Worm (Caenorhabditis elegans): ENCODE measurements around the gene ZK742.3.
A peak's percentile ranks its signal among the peaks of the same experiment; 100 is the strongest.

The ZK742.3 gene

ce11 chrV:7839485-7839884 is 29.8 kb upstream of the ZK742.3 start, which contains the start of gene C37C3.12:
Gene C37C3.12, minus strand, starts transcription at chrV:7839585.
- TF ChIP-seq ceh-9 (tag; optimal IDR thresholded peaks at IDR 0.05) (no peak), unc-62 (GFP tag; optimal IDR thresholded peaks at IDR 0.05) (no peak), ceh-16 (tag; optimal IDR thresholded peaks at IDR 0.05) (no peak), pha-4 (tag; optimal IDR thresholded peaks at IDR 0.05) (peak; percentile 78), egl-5 (tag; optimal IDR thresholded peaks at IDR 0.05) (no peak), nhr-237 (tag; optimal IDR thresholded peaks at IDR 0.05) (no peak), elt-2 (tag; optimal IDR thresholded peaks at IDR 0.05) (no peak), aly-2 (tag; optimal IDR thresholded peaks at IDR 0.05) (no peak)

- TF ChIP-seq pha-4 (tag; optimal IDR thresholded peaks at IDR 0.05): peak; percentile 50
- TF ChIP-seq skn-1 (tag; optimal IDR thresholded peaks at IDR 0.05): no peak
Measured at ce11 chrV:7837809-7838208, 28.1 kb upstream of the ZK742.3 start, which contains the start of gene ttr-33. Gene ttr-33, minus strand, starts transcription at chrV:7837909.

DNA sequence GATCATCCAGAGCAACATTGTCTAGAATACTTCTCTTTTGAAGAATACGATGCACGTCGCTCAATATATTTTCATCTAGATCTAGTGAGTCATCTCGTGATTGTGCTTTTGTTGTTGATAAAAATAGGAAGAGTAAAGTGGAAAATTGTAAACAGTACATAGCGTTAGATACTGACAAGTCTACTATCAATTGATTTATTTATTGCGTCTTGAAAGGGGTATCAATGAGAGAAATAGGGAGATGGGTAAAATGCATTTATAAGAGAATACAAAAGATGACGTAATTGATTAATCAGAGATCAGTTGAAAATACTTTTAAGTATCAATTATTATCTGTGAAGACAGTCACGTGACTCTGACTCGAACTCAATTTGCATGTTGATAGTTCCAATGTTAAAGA is 27.2 kb upstream of the ZK742.3 start, which contains the start of gene txt-5:
TSS of gene txt-5 (minus strand) at position 224 of the 400 bp plus-strand sequence.
- TF ChIP-seq ama-1 (optimal IDR thresholded peaks at IDR 0.05): no peak
- peak; percentile 71 for TF ChIP-seq nhr-23 (tag; optimal IDR thresholded peaks at IDR 0.05)
- no peak for TF ChIP-seq ztf-4 (tag; optimal IDR thresholded peaks at IDR 0.05)
- TF ChIP-seq elt-3 (tag; optimal IDR thresholded peaks at IDR 0.05): peak in 2 of 3 experiments; percentile 29 to 50
- TF ChIP-seq snpc-4 (tag; optimal IDR thresholded peaks at IDR 0.05): no peak

DNA sequence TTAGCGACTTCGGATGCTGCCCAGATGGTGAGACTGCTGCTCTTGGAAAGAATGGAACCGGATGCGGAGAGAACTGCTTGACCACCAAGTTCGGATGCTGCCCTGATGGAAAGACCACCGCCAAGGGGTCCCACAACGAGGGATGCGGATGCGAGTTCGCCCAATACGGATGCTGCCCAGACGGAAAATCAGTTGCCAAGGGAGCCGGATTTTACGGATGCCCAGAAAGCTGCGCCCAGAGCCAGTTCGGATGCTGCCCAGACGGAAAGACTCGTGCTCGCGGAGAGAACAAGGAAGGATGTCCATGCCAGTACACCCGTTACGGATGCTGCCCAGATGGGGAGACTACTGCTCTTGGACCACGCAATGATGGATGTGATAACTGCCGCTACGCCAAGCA is 21.2 kb upstream of the ZK742.3 start:
- TF ChIP-seq aly-2 (tag; optimal IDR thresholded peaks at IDR 0.05): no peak
- TF ChIP-seq lin-39 (tag; optimal IDR thresholded peaks at IDR 0.05): no peak
- TF ChIP-seq nhr-23 (tag; optimal IDR thresholded peaks at IDR 0.05): no peak
- no peak for TF ChIP-seq elt-2 (tag; optimal IDR thresholded peaks at IDR 0.05)
- TF ChIP-seq snpc-4 (tag; optimal IDR thresholded peaks at IDR 0.05): no peak
- TF ChIP-seq nhr-237 (tag; optimal IDR thresholded peaks at IDR 0.05): no peak
- TF ChIP-seq unc-39 (tag; optimal IDR thresholded peaks at IDR 0.05): no peak
- no peak for TF ChIP-seq fkh-10 (GFP tag; optimal IDR thresholded peaks at IDR 0.05)
- TF ChIP-seq nhr-25 (tag; optimal IDR thresholded peaks at IDR 0.05): no peak
- no peak for TF ChIP-seq ZK546.5 (tag; optimal IDR thresholded peaks at IDR 0.05)
- no peak for TF ChIP-seq unc-62 (GFP tag; optimal IDR thresholded peaks at IDR 0.05)
- no peak for TF ChIP-seq nhr-67 (tag; optimal IDR thresholded peaks at IDR 0.05)
- no peak for TF ChIP-seq fos-1 (tag; optimal IDR thresholded peaks at IDR 0.05)
- no peak for TF ChIP-seq daf-12 (tag; optimal IDR thresholded peaks at IDR 0.05)
- TF ChIP-seq nhr-43 (tag; optimal IDR thresholded peaks at IDR 0.05; ENCODE audit: poor library complexity, severe bottlenecking): no peak
- no peak for TF ChIP-seq pqm-1 (tag; optimal IDR thresholded peaks at IDR 0.05)
- no peak for TF ChIP-seq mml-1 (tag; optimal IDR thresholded peaks at IDR 0.05)
- TF ChIP-seq skn-1 (tag; optimal IDR thresholded peaks at IDR 0.05): no peak
- TF ChIP-seq ceh-82 (tag; optimal IDR thresholded peaks at IDR 0.05): no peak
- TF ChIP-seq ceh-28 (tag; optimal IDR thresholded peaks at IDR 0.05): no peak

ce11 chrV:7826917-7827316 is 17.2 kb upstream of the ZK742.3 start, which contains the start of gene mig-6:
Gene mig-6, plus strand, starts transcription at chrV:7827217.
- TF ChIP-seq nhr-12 (tag; optimal IDR thresholded peaks at IDR 0.05) (no peak), lin-39 (tag; optimal IDR thresholded peaks at IDR 0.05) (no peak), mml-1 (tag; optimal IDR thresholded peaks at IDR 0.05) (no peak), skn-1 (tag; optimal IDR thresholded peaks at IDR 0.05) (no peak), fos-1 (tag; optimal IDR thresholded peaks at IDR 0.05) (no peak), egl-27 (tag; optimal IDR thresholded peaks at IDR 0.05) (no peak), pha-4 (tag; optimal IDR thresholded peaks at IDR 0.05) (no peak), nhr-67 (tag; optimal IDR thresholded peaks at IDR 0.05) (no peak), nhr-43 (tag; optimal IDR thresholded peaks at IDR 0.05; ENCODE audit: poor library complexity, severe bottlenecking) (no peak), elt-1 (tag; optimal IDR thresholded peaks at IDR 0.05) (no peak), ZK546.5 (tag; optimal IDR thresholded peaks at IDR 0.05) (no peak), egl-5 (tag; optimal IDR thresholded peaks at IDR 0.05) (no peak), unc-39 (tag; optimal IDR thresholded peaks at IDR 0.05) (no peak), nhr-23 (tag; optimal IDR thresholded peaks at IDR 0.05) (no peak), tbx-2 (tag; optimal IDR thresholded peaks at IDR 0.05) (no peak), ceh-82 (tag; optimal IDR thresholded peaks at IDR 0.05) (no peak), nfya-1 (tag; optimal IDR thresholded peaks at IDR 0.05; ENCODE audit: insufficient read depth) (no peak), R02D3.7 (tag; optimal IDR thresholded peaks at IDR 0.05) (no peak), hmg-11 (tag; optimal IDR thresholded peaks at IDR 0.05) (no peak), ceh-16 (tag; optimal IDR thresholded peaks at IDR 0.05) (no peak)

Measured in whole organism, L3 larva.